Fruit fly (Drosophila melanogaster) whole organism: ENCODE data around the gene CG15143.

Experiments used
- CG8478 ChIP-seq: fragments of >200 bp; optimal IDR thresholded peaks from 2 replicates; lab custom pipeline; 2018; ENCODE audit warnings: inconsistent platforms
- Dll ChIP-seq: fragments of >200 bp; optimal IDR thresholded peaks from 2 replicates; lab custom pipeline; 2017
- EcR ChIP-seq, 2 experiments: fragments of >200 bp; optimal IDR thresholded peaks; 2 replicates each; lab custom pipeline; 2017; ENCODE audit warnings: missing biosample characterization in 2 of 2, missing genetic modification characterization in 2 of 2, missing genetic modification reagents in 2 of 2
- pan ChIP-seq: fragments of >200 bp; optimal IDR thresholded peaks from 2 replicates; lab custom pipeline; 2017
- psq ChIP-seq: fragments of >200 bp; optimal IDR thresholded peaks from 2 replicates; lab custom pipeline; 2017
- usp ChIP-seq: fragments of >200 bp; optimal IDR thresholded peaks from 2 replicates; lab custom pipeline; 2017; ENCODE audit warnings: missing biosample characterization, missing genetic modification characterization, mixed read lengths

Gene CG15143

DNA sequence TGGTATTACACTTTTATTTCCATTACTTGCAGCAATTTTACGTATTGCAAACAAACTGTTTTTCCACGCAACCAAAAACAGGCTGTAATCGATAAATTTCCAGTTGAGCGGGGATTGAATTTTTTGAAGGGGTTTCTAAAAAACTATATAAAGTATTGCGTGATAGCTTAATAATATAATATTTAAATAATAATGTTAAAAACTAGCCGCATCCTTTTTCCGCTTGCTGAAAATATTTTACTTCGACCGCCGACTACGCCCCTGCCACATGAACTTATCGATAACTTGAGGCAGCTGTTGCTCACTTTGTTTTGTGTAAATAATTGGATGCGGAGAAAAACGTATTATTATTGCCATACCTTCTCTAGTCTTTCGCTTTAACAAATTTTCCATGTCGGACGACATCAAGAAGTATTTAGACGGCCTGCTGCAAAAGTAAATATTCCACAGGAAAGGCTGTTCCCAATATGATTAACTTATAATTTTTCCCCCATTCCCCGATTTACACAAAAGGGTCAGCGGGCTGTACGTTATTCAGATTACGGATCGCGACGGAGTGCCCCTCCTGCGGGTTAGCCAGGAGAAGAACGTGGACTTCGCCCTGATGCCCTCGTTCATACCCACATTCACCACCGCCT, 43.3 kb downstream of the CG15143 start, which contains the start of the genes fws and Lamtor3:
Gene fws (minus strand): TSS at position 87 of the 638 bp plus-strand sequence.
Gene Lamtor3 (plus strand): TSS at position 289 of the 638 bp plus-strand sequence.
- no peak for TF ChIP-seq psq (lab: Kevin White, UChicago)
- TF ChIP-seq pan (lab: Kevin White, UChicago), result no peak
- no peak for TF ChIP-seq CG8478 (lab: Kevin White, UChicago)
- TF ChIP-seq usp (GFP tag; lab: Kevin White, UChicago), result no peak
- TF ChIP-seq Dll, result no peak
- no peak for TF ChIP-seq EcR (GFP tag; optimal IDR thresholded peaks at IDR 0.05; lab: Kevin White, UChicago)

DNA sequence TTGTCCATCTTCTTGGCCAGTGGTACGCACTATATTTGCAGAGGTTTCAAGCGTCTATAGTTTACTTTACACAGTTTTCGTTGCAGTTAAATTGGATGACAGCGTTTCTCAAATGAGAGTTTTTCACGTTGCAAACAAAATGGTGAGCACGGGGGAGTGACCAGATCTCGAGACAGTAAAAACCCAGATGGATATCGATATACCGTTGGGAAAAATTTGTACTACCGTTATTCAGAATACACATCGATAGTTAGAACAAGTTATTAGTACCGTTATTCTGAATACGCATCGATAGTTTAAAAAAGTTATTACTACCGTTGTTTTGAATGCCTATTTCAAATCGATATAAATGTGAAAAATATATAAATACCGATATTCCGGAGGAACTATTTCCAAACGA, 46.6 kb downstream of the CG15143 start, which contains the start of gene cass:
Gene cass (minus strand): TSS at position 179 of the 400 bp plus-strand sequence.
- TF ChIP-seq Dll (no peak), psq (lab: Kevin White, UChicago) (no peak), EcR (GFP tag; optimal IDR thresholded peaks at IDR 0.05; lab: Kevin White, UChicago) (no peak), CG8478 (lab: Kevin White, UChicago) (no peak), usp (GFP tag; lab: Kevin White, UChicago) (no peak), pan (lab: Kevin White, UChicago) (no peak)

DNA sequence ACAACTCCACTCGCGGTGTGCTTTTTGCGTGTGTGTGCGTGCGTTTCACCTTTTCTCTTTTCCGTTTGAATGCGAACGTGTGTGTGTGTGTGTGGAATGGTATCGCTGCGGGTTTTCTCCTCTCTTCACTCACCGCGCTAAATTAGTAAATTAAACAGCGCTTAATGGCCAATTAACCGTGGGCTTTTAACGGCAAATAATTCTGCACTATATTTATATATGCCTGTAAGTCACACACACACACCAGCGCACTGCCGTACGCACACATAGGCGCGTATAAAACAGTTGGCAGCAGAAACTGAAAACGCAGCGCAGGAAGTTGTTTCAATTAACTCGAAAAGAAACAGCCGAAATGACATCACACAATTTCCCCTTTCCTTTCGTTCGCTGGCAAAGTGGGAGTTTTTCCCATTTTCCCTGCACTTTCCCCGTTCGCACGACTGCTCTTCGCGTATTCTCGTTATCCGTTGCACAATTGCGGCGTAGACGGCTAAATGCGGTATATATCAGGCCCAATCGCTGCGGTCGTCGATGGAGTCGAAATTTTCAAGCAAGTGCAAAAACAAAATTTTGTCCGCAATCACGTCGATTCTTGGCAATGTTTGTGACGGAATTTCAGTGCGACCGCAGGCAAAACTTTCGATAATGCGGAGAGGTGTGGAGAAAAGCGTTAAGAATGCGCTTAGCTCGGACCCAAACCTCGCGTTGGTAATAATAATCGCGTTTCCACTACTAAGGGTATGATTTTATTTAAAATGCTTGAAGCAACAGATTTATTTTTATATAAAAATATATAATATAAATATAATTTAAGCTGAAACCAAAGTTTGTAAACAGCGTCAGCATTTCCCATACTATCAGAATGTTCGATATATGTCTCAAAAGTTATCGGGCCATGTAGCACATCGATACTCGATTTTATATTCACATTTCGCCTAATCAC, 51.5 kb downstream of the CG15143 start, which contains the start of gene BicD:
Gene BicD (minus strand): TSS at position 634 of the 943 bp plus-strand sequence.
- TF ChIP-seq CG8478 (lab: Kevin White, UChicago), result no peak
- no peak for TF ChIP-seq Dll
- TF ChIP-seq EcR (GFP tag; optimal IDR thresholded peaks at IDR 0.05; lab: Kevin White, UChicago), result no peak
- TF ChIP-seq pan (lab: Kevin White, UChicago), result no peak
- TF ChIP-seq usp (GFP tag; lab: Kevin White, UChicago), result no peak
- TF ChIP-seq psq (lab: Kevin White, UChicago), result no peak

DNA sequence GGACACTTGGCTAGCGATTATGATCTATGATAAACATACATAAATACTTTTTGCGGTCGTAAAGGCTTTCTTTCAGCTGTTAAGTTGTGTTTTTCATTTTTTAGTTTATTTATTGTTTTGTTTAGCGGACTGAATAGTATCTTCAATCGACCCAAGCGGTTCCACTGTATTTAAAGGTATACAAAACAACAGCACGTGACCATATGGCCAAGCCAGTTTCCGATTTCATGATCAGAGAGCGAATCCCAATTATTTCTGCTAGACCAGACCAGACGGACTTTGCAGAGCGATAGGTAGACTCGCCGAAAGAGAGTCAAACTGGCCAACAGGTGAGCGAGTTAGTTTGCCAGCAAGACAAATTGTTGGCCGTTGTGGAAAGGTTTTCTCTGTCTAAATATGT, 52.8 kb downstream of the CG15143 start, which contains the start of gene Sgt:
Gene Sgt (plus strand): TSS at position 80 of the 400 bp plus-strand sequence.
- TF ChIP-seq Dll (no peak), psq (lab: Kevin White, UChicago) (no peak), EcR (GFP tag; optimal IDR thresholded peaks at IDR 0.05; lab: Kevin White, UChicago) (no peak), CG8478 (lab: Kevin White, UChicago) (no peak), usp (GFP tag; lab: Kevin White, UChicago) (no peak), pan (lab: Kevin White, UChicago) (no peak)
